Worm (Caenorhabditis elegans): Measurements from ENCODE around the gene Y75B8A.32.

Y75B8A.32 gene

DNA sequence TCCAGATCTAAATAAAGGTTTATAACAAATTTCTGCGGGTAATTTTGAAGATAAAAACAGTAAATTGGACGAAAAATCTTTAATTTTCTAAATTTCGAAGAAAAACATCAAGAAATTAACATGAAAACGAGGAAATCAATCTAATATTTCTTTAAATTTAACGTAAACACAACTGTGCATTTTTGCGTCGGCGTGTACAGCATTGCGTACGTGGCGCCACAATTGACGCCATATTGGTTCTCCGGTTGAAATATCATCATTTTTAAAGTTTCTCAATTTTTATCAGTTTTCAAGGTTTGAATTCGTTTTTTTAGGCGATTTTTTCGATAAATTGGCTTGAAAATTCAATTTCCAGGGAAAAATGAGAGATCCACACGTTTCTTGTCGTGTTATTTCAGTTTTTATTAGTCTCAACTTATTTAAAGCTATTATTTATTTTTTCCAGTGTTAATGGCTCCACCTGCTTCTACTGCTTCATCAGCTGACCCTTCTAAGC, 11.7 kb upstream of the Y75B8A.32 start, which contains the start of gene rpt-6:
Gene rpt-6, plus strand, starts transcription at position 446 of the 496 bp plus-strand sequence.
- TF ChIP-seq elt-1 (tag; optimal IDR thresholded peaks at IDR 0.05) = no peak
- TF ChIP-seq nhr-25 (tag; optimal IDR thresholded peaks at IDR 0.05) = peak; percentile 10
- TF ChIP-seq mdl-1 (tag; optimal IDR thresholded peaks at IDR 0.05) = no peak
- no peak for TF ChIP-seq nhr-77 (tag; optimal IDR thresholded peaks at IDR 0.05)
- TF ChIP-seq nhr-67 (tag; optimal IDR thresholded peaks at IDR 0.05) = no peak
- TF ChIP-seq lin-15B (tag; optimal IDR thresholded peaks at IDR 0.05) = peak; percentile 63
- no peak for TF ChIP-seq nhr-11 (tag; optimal IDR thresholded peaks at IDR 0.05)
- TF ChIP-seq fkh-10 (GFP tag; optimal IDR thresholded peaks at IDR 0.05) = no peak
- TF ChIP-seq nfya-1 (tag; optimal IDR thresholded peaks at IDR 0.05; ENCODE audit: insufficient read depth) = peak; percentile 62
- TF ChIP-seq ceh-28 (tag; optimal IDR thresholded peaks at IDR 0.05) = no peak
- TF ChIP-seq unc-62 (GFP tag; optimal IDR thresholded peaks at IDR 0.05) = no peak
- TF ChIP-seq nhr-12 (tag; optimal IDR thresholded peaks at IDR 0.05) = no peak
- peak; percentile 50 for TF ChIP-seq pha-4 (tag; optimal IDR thresholded peaks at IDR 0.05)
- TF ChIP-seq tbx-2 (tag; optimal IDR thresholded peaks at IDR 0.05) = no peak
- TF ChIP-seq unc-39 (tag; optimal IDR thresholded peaks at IDR 0.05) = no peak
- no peak for TF ChIP-seq sea-2 (GFP tag; optimal IDR thresholded peaks at IDR 0.05)
- no peak for TF ChIP-seq aly-2 (tag; optimal IDR thresholded peaks at IDR 0.05)
- TF ChIP-seq ceh-16 (tag; optimal IDR thresholded peaks at IDR 0.05) = no peak
- peak; percentile 32 for TF ChIP-seq hmg-11 (tag; optimal IDR thresholded peaks at IDR 0.05)
- TF ChIP-seq ztf-11 (tag; optimal IDR thresholded peaks at IDR 0.05) = no peak
- TF ChIP-seq daf-12 (tag; optimal IDR thresholded peaks at IDR 0.05) = no peak
- peak; percentile 34 for TF ChIP-seq ama-1 (optimal IDR thresholded peaks at IDR 0.05)
- TF ChIP-seq snpc-4 (tag; optimal IDR thresholded peaks at IDR 0.05) = no peak
- no peak for TF ChIP-seq nhr-76 (tag; optimal IDR thresholded peaks at IDR 0.05)
- TF ChIP-seq skn-1 (tag; optimal IDR thresholded peaks at IDR 0.05) = peak; percentile 97
- peak; percentile 64 for TF ChIP-seq nhr-43 (tag; optimal IDR thresholded peaks at IDR 0.05; ENCODE audit: poor library complexity, severe bottlenecking)
- TF ChIP-seq egl-5 (tag; optimal IDR thresholded peaks at IDR 0.05) = no peak
- no peak for TF ChIP-seq egl-27 (tag; optimal IDR thresholded peaks at IDR 0.05)
- TF ChIP-seq nhr-28 (tag; optimal IDR thresholded peaks at IDR 0.05) = no peak
- peak; percentile 43 for TF ChIP-seq lsy-12 (tag; optimal IDR thresholded peaks at IDR 0.05)
- peak; percentile 1 for TF ChIP-seq elt-2 (tag; optimal IDR thresholded peaks at IDR 0.05)
- peak; percentile 53 for TF ChIP-seq nhr-23 (tag; optimal IDR thresholded peaks at IDR 0.05)
- no peak for TF ChIP-seq ceh-9 (tag; optimal IDR thresholded peaks at IDR 0.05)
- no peak for TF ChIP-seq elt-3 (tag; optimal IDR thresholded peaks at IDR 0.05)
- no peak for TF ChIP-seq fos-1 (tag; optimal IDR thresholded peaks at IDR 0.05)
- no peak for TF ChIP-seq fkh-2 (tag; optimal IDR thresholded peaks at IDR 0.05)
- no peak for TF ChIP-seq R02D3.7 (tag; optimal IDR thresholded peaks at IDR 0.05)
- TF ChIP-seq ZK546.5 (tag; optimal IDR thresholded peaks at IDR 0.05) = no peak
- no peak for TF ChIP-seq eor-1 (tag; optimal IDR thresholded peaks at IDR 0.05)
- TF ChIP-seq pqm-1 (tag; optimal IDR thresholded peaks at IDR 0.05) = no peak
- peak; percentile 22 for TF ChIP-seq jun-1 (tag; optimal IDR thresholded peaks at IDR 0.05)
- TF ChIP-seq ztf-4 (tag; optimal IDR thresholded peaks at IDR 0.05) = no peak
- no peak for TF ChIP-seq ceh-82 (tag; optimal IDR thresholded peaks at IDR 0.05)
- no peak for TF ChIP-seq zag-1 (tag; optimal IDR thresholded peaks at IDR 0.05)
- no peak for TF ChIP-seq lin-39 (tag; optimal IDR thresholded peaks at IDR 0.05)
- TF ChIP-seq nhr-237 (tag; optimal IDR thresholded peaks at IDR 0.05) = no peak
- TF ChIP-seq mml-1 (tag; optimal IDR thresholded peaks at IDR 0.05) = no peak

DNA sequence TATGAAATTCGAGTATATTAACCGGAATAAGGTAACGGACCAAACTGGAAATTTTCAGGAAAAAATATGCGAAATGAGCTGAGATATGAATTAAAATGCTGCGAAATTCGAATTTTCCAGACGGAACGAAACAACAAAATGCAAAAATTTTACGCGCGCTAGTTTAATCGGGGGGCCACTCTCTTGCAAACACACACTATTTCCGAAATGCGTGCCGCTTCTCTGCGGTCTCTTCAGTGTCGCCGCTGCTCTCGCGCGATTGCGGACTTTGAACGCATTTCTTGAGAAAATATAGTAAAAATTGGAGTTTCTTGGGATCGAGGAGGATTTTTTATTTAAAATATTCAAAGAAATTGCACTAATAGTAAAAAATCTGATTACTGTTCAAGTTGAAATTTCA, 11.1 kb upstream of the Y75B8A.32 start:
- no peak for TF ChIP-seq snpc-4 (tag; optimal IDR thresholded peaks at IDR 0.05)
- TF ChIP-seq aly-2 (tag; optimal IDR thresholded peaks at IDR 0.05) = no peak
- no peak for TF ChIP-seq nhr-237 (tag; optimal IDR thresholded peaks at IDR 0.05)
- TF ChIP-seq ceh-9 (tag; optimal IDR thresholded peaks at IDR 0.05) = no peak
- no peak for TF ChIP-seq ceh-28 (tag; optimal IDR thresholded peaks at IDR 0.05)
- TF ChIP-seq R02D3.7 (tag; optimal IDR thresholded peaks at IDR 0.05) = no peak
- peak; percentile 73 for TF ChIP-seq lin-39 (tag; optimal IDR thresholded peaks at IDR 0.05)
- TF ChIP-seq nhr-25 (tag; optimal IDR thresholded peaks at IDR 0.05) = peak; percentile 31
- TF ChIP-seq nhr-77 (tag; optimal IDR thresholded peaks at IDR 0.05) = no peak
- no peak for TF ChIP-seq nhr-43 (tag; optimal IDR thresholded peaks at IDR 0.05; ENCODE audit: poor library complexity, severe bottlenecking)
- TF ChIP-seq nhr-76 (tag; optimal IDR thresholded peaks at IDR 0.05) = no peak
- no peak for TF ChIP-seq unc-62 (GFP tag; optimal IDR thresholded peaks at IDR 0.05)
- TF ChIP-seq mml-1 (tag; optimal IDR thresholded peaks at IDR 0.05) = no peak
- TF ChIP-seq elt-1 (tag; optimal IDR thresholded peaks at IDR 0.05) = no peak
- no peak for TF ChIP-seq tbx-2 (tag; optimal IDR thresholded peaks at IDR 0.05)
- peak; percentile 3 for TF ChIP-seq fkh-10 (GFP tag; optimal IDR thresholded peaks at IDR 0.05)
- no peak for TF ChIP-seq ceh-82 (tag; optimal IDR thresholded peaks at IDR 0.05)
- no peak for TF ChIP-seq lsy-12 (tag; optimal IDR thresholded peaks at IDR 0.05)
- TF ChIP-seq ztf-11 (tag; optimal IDR thresholded peaks at IDR 0.05) = no peak
- peak; percentile 73 for TF ChIP-seq hmg-11 (tag; optimal IDR thresholded peaks at IDR 0.05)
- TF ChIP-seq lin-15B (tag; optimal IDR thresholded peaks at IDR 0.05) = peak; percentile 55
- TF ChIP-seq elt-3 (tag; optimal IDR thresholded peaks at IDR 0.05) = no peak
- TF ChIP-seq egl-5 (tag; optimal IDR thresholded peaks at IDR 0.05) = no peak
- TF ChIP-seq ztf-4 (tag; optimal IDR thresholded peaks at IDR 0.05) = no peak
- TF ChIP-seq nfya-1 (tag; optimal IDR thresholded peaks at IDR 0.05; ENCODE audit: insufficient read depth) = peak; percentile 77
- TF ChIP-seq pha-4 (tag; optimal IDR thresholded peaks at IDR 0.05) = no peak
- no peak for TF ChIP-seq fos-1 (tag; optimal IDR thresholded peaks at IDR 0.05)
- TF ChIP-seq sea-2 (GFP tag; optimal IDR thresholded peaks at IDR 0.05) = no peak
- TF ChIP-seq ceh-16 (tag; optimal IDR thresholded peaks at IDR 0.05) = no peak
- TF ChIP-seq nhr-28 (tag; optimal IDR thresholded peaks at IDR 0.05) = no peak
- no peak for TF ChIP-seq egl-27 (tag; optimal IDR thresholded peaks at IDR 0.05)
- no peak for TF ChIP-seq mdl-1 (tag; optimal IDR thresholded peaks at IDR 0.05)
- TF ChIP-seq jun-1 (tag; optimal IDR thresholded peaks at IDR 0.05) = no peak
- TF ChIP-seq ama-1 (optimal IDR thresholded peaks at IDR 0.05) = peak; percentile 52
- TF ChIP-seq elt-2 (tag; optimal IDR thresholded peaks at IDR 0.05) = no peak
- no peak for TF ChIP-seq eor-1 (tag; optimal IDR thresholded peaks at IDR 0.05)
- no peak for TF ChIP-seq daf-12 (tag; optimal IDR thresholded peaks at IDR 0.05)
- TF ChIP-seq unc-39 (tag; optimal IDR thresholded peaks at IDR 0.05) = no peak
